Worm (Caenorhabditis elegans) whole organism, L2 larva: ENCODE data around the gene F59D12.5.
A peak's percentile ranks its signal among the peaks of the same experiment; 100 is the strongest.

Experiments used
- C34F6.9 ChIP-seq: fragments of 150-350 bp; optimal IDR thresholded peaks from 2 replicates; lab custom pipeline; 2014; ENCODE audit warnings: missing biosample characterization, missing genetic modification characterization
- F13H6.1 ChIP-seq: sonication (generic microtip); optimal IDR thresholded peaks from 2 replicates; lab custom pipeline; 2016; ENCODE audit warnings: missing genetic modification characterization, missing compliant biosample characterization
- R02D3.7 ChIP-seq: fragments of 150-350 bp; optimal IDR thresholded peaks from 2 replicates; lab custom pipeline; 2014; ENCODE audit warnings: missing biosample characterization, missing genetic modification characterization
- Y55F3AM.14 ChIP-seq: fragments of 200-800 bp; sonication (Bioruptor generic); optimal IDR thresholded peaks from 2 replicates; lab custom pipeline; 2018; ENCODE audit warnings: mild to moderate bottlenecking, missing genetic modification characterization, missing compliant biosample characterization
- ZK546.5 ChIP-seq: sonication (generic microtip); optimal IDR thresholded peaks from 2 replicates; lab custom pipeline; 2017; ENCODE audit warnings: missing biosample characterization, missing genetic modification characterization
- aly-2 ChIP-seq: fragments of 150-350 bp; optimal IDR thresholded peaks from 2 replicates; lab custom pipeline; 2014; ENCODE audit warnings: missing biosample characterization, missing genetic modification characterization
- blmp-1 ChIP-seq: sonication (generic microtip); optimal IDR thresholded peaks from 2 replicates; lab custom pipeline; 2017; ENCODE audit warnings: missing genetic modification characterization, mild to moderate bottlenecking, missing compliant biosample characterization, antibody characterized with exemption, moderate library complexity; ENCODE audit not compliant: insufficient read depth
- ceh-16 ChIP-seq: fragments of 150-350 bp; optimal IDR thresholded peaks from 2 replicates; lab custom pipeline; 2014; ENCODE audit warnings: missing biosample characterization, missing genetic modification characterization
- crh-2 ChIP-seq: sonication (generic microtip); optimal IDR thresholded peaks from 2 replicates; lab custom pipeline; 2017; ENCODE audit warnings: missing biosample characterization, missing genetic modification characterization
- dmd-4 ChIP-seq: sonication (generic microtip); optimal IDR thresholded peaks from 2 replicates; lab custom pipeline; 2017; ENCODE audit warnings: missing biosample characterization, missing genetic modification characterization
- elt-1 ChIP-seq: fragments of 150-350 bp; optimal IDR thresholded peaks from 2 replicates; lab custom pipeline; 2014; ENCODE audit warnings: missing biosample characterization, missing genetic modification characterization
- fos-1 ChIP-seq: fragments of 150-350 bp; optimal IDR thresholded peaks from 2 replicates; lab custom pipeline; 2014; ENCODE audit warnings: missing biosample characterization, missing genetic modification characterization
- lin-11 ChIP-seq: fragments of 150-350 bp; sonication (generic microtip); optimal IDR thresholded peaks from 2 replicates; lab custom pipeline; 2014; ENCODE audit warnings: missing biosample characterization, missing genetic modification characterization, inconsistent platforms, mixed read lengths
- mab-5 ChIP-seq: fragments of 150-350 bp; optimal IDR thresholded peaks from 2 replicates; lab custom pipeline; 2014; ENCODE audit warnings: missing biosample characterization, missing genetic modification characterization
- mbf-1 ChIP-seq: sonication (generic microtip); optimal IDR thresholded peaks from 2 replicates; lab custom pipeline; 2017; ENCODE audit warnings: missing biosample characterization, missing genetic modification characterization
- mdl-1 ChIP-seq, 2 experiments: fragments of 150-350 bp in 1 of 2; sonication (generic microtip) in 1 of 2; optimal IDR thresholded peaks; 2 replicates each; lab custom pipeline; 2017; ENCODE audit warnings: missing biosample characterization in 2 of 2, missing genetic modification characterization in 2 of 2
- nhr-10 ChIP-seq: sonication (generic microtip); optimal IDR thresholded peaks from 2 replicates; lab custom pipeline; 2017; ENCODE audit warnings: missing biosample characterization, missing genetic modification characterization
- nhr-11 ChIP-seq: fragments of 150-350 bp; optimal IDR thresholded peaks from 2 replicates; lab custom pipeline; 2014; ENCODE audit warnings: missing biosample characterization, missing genetic modification characterization
- nhr-12 ChIP-seq: fragments of 150-350 bp; optimal IDR thresholded peaks from 2 replicates; lab custom pipeline; 2014; ENCODE audit warnings: missing biosample characterization, missing genetic modification characterization
- nhr-129 ChIP-seq: fragments of 150-350 bp; optimal IDR thresholded peaks from 2 replicates; lab custom pipeline; 2014; ENCODE audit warnings: missing biosample characterization, missing genetic modification characterization
- nhr-21 ChIP-seq: fragments of 150-350 bp; optimal IDR thresholded peaks from 2 replicates; lab custom pipeline; 2014; ENCODE audit warnings: missing biosample characterization, missing genetic modification characterization
- nhr-23 ChIP-seq: fragments of 150-350 bp; optimal IDR thresholded peaks from 2 replicates; lab custom pipeline; 2014; ENCODE audit warnings: missing biosample characterization, missing genetic modification reagents, missing genetic modification characterization
- nhr-237 ChIP-seq: fragments of 150-350 bp; optimal IDR thresholded peaks from 2 replicates; lab custom pipeline; 2014; ENCODE audit warnings: missing biosample characterization, missing genetic modification characterization
- nhr-25 ChIP-seq: fragments of 150-350 bp; sonication (generic microtip); optimal IDR thresholded peaks from 3 replicates; lab custom pipeline; 2014; ENCODE audit warnings: missing biosample characterization, missing genetic modification characterization
- nhr-6 ChIP-seq: fragments of 150-350 bp; optimal IDR thresholded peaks from 2 replicates; lab custom pipeline; 2014; ENCODE audit warnings: missing biosample characterization, missing genetic modification characterization
- peb-1 ChIP-seq: fragments of 150-350 bp; optimal IDR thresholded peaks from 2 replicates; lab custom pipeline; 2014; ENCODE audit warnings: missing biosample characterization, missing genetic modification characterization
- skn-1 ChIP-seq: sonication (generic microtip); optimal IDR thresholded peaks from 2 replicates; lab custom pipeline; 2017; ENCODE audit warnings: missing biosample characterization, missing genetic modification characterization
- sma-3 ChIP-seq: sonication (generic microtip); optimal IDR thresholded peaks from 2 replicates; lab custom pipeline; 2016; ENCODE audit warnings: missing genetic modification reagents, missing genetic modification characterization, missing compliant biosample characterization
- sma-9 ChIP-seq, 2 experiments: fragments of 150-350 bp in 1 of 2; sonication (generic microtip) in 1 of 2; optimal IDR thresholded peaks; 2 replicates each; lab custom pipeline; 2014 to 2016; ENCODE audit warnings: missing genetic modification characterization in 2 of 2, mild to moderate bottlenecking in 1 of 2, missing biosample characterization in 1 of 2, missing compliant biosample characterization in 1 of 2, missing genetic modification reagents in 1 of 2, moderate library complexity in 1 of 2
- snpc-4 ChIP-seq: fragments of 150-350 bp; optimal IDR thresholded peaks from 2 replicates; lab custom pipeline; 2014; ENCODE audit warnings: missing biosample characterization, missing genetic modification characterization
- unc-39 ChIP-seq: fragments of 150-350 bp; optimal IDR thresholded peaks from 2 replicates; lab custom pipeline; 2014; ENCODE audit warnings: missing biosample characterization, missing genetic modification characterization
- ztf-1 ChIP-seq: fragments of 200-800 bp; sonication (Bioruptor generic); conservative IDR thresholded peaks from 2 replicates; pipeline ENCODE4 v1.3.6; 2022; ENCODE audit warnings: missing genetic modification characterization, missing compliant biosample characterization
- ztf-4 ChIP-seq: fragments of 150-350 bp; optimal IDR thresholded peaks from 2 replicates; lab custom pipeline; 2014; ENCODE audit warnings: missing biosample characterization, missing genetic modification characterization

F59D12.5 gene

DNA sequence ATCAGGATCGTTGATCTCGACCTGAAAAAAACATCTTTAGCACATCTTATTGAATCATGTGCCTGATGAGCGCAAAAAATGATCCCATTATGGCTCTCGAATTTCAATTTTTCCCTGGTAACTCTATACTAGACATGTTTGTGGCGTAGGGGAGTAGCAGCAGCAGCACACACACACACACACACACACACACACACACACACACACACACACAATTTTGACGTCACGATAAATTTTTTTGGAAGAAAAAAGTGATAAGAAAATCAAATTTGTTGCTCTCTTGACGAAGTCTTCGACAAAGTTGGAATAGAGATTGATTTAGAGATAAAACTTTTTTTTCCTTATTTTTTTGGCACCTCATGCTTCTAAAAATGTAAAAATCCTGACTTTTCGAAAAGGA lies 17.6 kb downstream of the F59D12.5 start:
- TF ChIP-seq sma-9 (GFP tag; optimal IDR thresholded peaks at IDR 0.05; lab: Kevin White, UChicago) (peak; percentile 54), sma-9 (tag; optimal IDR thresholded peaks at IDR 0.05; lab: Kevin White, UChicago) (no peak), mdl-1 (tag; optimal IDR thresholded peaks at IDR 0.05; lab: Kevin White, UChicago) (no peak), nhr-21 (tag; lab: Kevin White, UChicago) (no peak), nhr-6 (tag; lab: Kevin White, UChicago) (no peak), nhr-129 (tag; lab: Kevin White, UChicago) (peak; percentile 24), crh-2 (peak; percentile 31), nhr-10 (tag; lab: Kevin White, UChicago) (no peak), F13H6.1 (tag; lab: Kevin White, UChicago) (peak; percentile 28), elt-1 (no peak), dmd-4 (no peak), R02D3.7 (tag; lab: Kevin White, UChicago) (no peak)

DNA sequence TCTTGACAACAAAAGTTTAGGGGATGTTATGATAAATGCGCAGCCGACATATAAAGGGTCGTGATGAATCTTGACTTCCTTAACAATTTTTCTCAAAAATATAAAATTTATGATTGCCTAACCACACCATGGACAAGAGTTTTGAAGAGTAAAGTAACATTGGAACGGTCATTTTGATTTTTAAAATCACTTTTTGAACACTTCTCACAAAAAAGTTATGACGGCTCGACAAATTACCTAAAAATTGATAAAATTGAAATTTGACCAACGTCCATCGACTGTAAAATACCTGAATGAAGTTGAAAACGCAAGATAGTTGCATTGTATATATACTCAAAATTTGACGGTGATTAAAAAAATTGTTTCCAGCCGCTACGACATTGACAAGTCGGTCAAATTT lies 18.2 kb downstream of the F59D12.5 start:
- no peak for TF ChIP-seq Y55F3AM.14 (GFP tag; lab: Kevin White, UChicago)
- TF ChIP-seq nhr-12: no peak
- TF ChIP-seq C34F6.9 (tag; lab: Kevin White, UChicago): no peak
- no peak for TF ChIP-seq ztf-1 (GFP tag; lab: Robert Waterston, UW)
- no peak for TF ChIP-seq skn-1 (tag; lab: Kevin White, UChicago)
- TF ChIP-seq ZK546.5 (tag; lab: Kevin White, UChicago): no peak
- TF ChIP-seq crh-2: no peak
- TF ChIP-seq mdl-1 (tag; optimal IDR thresholded peaks at IDR 0.05; lab: Kevin White, UChicago): no peak
- TF ChIP-seq sma-3 (GFP tag; lab: Kevin White, UChicago): no peak
- TF ChIP-seq mbf-1 (tag; lab: Kevin White, UChicago): no peak
- TF ChIP-seq aly-2 (tag; lab: Kevin White, UChicago): no peak
- TF ChIP-seq ceh-16 (tag; lab: Kevin White, UChicago): no peak
- TF ChIP-seq F13H6.1 (tag; lab: Kevin White, UChicago): no peak
- TF ChIP-seq snpc-4: no peak
- TF ChIP-seq nhr-21 (tag; lab: Kevin White, UChicago): no peak
- TF ChIP-seq elt-1: no peak
- TF ChIP-seq ztf-4: no peak
- no peak for TF ChIP-seq peb-1 (tag; lab: Kevin White, UChicago)

DNA sequence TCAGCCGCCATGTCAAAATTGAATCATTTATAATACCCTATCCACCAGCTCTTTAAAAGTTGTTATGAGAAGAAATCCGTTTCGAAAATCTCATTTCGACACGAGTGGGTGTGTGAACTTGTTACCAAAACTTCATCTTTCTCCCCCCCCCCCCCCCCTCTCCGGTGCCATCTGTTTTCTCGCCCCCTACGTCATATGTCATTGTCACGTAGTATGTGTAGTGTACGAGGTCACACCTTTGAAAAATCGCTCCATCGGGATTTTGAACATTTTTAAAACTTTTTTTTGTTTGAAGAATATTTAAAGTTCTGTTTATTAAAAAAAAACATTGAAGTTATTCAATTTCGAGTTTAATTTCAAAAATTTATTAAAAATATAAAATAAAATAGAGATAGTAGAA lies 19.4 kb downstream of the F59D12.5 start:
- no peak for TF ChIP-seq blmp-1 (tag; lab: Kevin White, UChicago)
- TF ChIP-seq nhr-11 (tag; lab: Kevin White, UChicago): no peak
- TF ChIP-seq nhr-25 (tag; lab: Kevin White, UChicago): peak; percentile 37
- TF ChIP-seq unc-39: no peak
- no peak for TF ChIP-seq lin-11
- TF ChIP-seq, all 48 proteins: peak for 1

DNA sequence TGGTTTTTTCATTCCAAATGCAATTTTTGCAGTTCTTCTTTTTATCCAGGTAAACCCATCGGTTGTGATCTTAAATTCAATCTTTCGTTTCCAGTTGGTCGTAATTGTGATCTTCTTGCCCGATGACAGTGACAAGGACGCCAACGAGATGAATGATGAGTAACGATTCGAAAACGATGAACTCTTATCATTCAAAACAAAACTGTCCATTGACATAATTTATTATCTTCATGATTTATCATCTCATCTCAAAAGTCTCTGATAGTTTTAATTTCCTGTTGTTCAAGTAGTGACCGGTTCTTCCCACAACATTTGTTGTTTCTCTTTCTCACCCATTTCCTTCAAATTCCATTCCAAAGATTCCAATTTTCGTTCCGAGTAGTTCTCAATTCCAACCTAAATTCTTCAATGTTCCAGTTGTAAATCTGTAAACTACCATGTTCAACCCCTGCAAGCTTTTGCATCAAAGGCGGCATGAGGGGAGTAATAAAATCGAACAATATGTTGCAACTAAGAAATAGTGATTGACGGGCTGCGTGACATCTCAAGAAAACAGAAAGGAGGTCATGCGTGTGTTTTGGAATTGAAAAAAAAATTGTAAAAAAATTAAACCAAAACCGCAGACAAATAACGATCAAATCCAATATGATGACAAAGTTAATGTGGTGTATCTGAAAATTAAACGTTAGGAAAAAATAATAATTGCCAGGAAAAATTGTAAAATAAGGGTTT lies 20.9 kb downstream of the F59D12.5 start:
- TF ChIP-seq fos-1 (tag; lab: Kevin White, UChicago): peak; percentile 38
- TF ChIP-seq nhr-237: no peak
- peak; percentile 61 for TF ChIP-seq mab-5 (tag; lab: Kevin White, UChicago)
- peak; percentile 51 for TF ChIP-seq nhr-21 (tag; lab: Kevin White, UChicago)
- TF ChIP-seq nhr-25 (tag; lab: Kevin White, UChicago): peak; percentile 57
- TF ChIP-seq sma-9 (GFP tag; optimal IDR thresholded peaks at IDR 0.05; lab: Kevin White, UChicago): peak; percentile 67
- no peak for TF ChIP-seq sma-9 (tag; optimal IDR thresholded peaks at IDR 0.05; lab: Kevin White, UChicago)
- TF ChIP-seq blmp-1 (tag; lab: Kevin White, UChicago): peak; percentile 43
- no peak for TF ChIP-seq lin-11
- peak; percentile 51 for TF ChIP-seq sma-3 (GFP tag; lab: Kevin White, UChicago)
- no peak for TF ChIP-seq nhr-12
- TF ChIP-seq, all 48 proteins: peak for 7

DNA sequence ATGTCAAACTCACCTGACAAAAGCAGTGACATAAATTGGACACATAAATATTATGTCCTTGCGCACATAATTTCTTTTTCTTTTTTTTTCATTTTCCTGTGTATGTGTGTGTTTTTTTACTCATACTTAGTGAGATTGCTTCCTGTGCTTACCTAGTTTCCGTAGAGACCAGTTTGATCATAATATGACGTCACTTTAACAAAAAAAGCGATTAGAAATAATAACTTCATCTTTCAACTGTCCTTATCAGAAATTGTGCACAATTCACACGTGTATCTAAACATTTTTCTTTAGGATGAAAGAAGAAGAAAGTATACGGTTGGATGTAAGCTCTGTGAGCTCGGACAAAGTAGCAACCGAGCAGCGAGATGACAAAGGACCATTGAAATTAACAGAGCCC lies 25.1 kb downstream of the F59D12.5 start:
- TF ChIP-seq elt-1 (no peak), sma-9 (GFP tag; optimal IDR thresholded peaks at IDR 0.05; lab: Kevin White, UChicago) (peak; percentile 38), sma-9 (tag; optimal IDR thresholded peaks at IDR 0.05; lab: Kevin White, UChicago) (no peak), crh-2 (peak; percentile 36), nhr-23 (tag; lab: Kevin White, UChicago) (no peak), nhr-129 (tag; lab: Kevin White, UChicago) (no peak), fos-1 (tag; lab: Kevin White, UChicago) (peak; percentile 65)
